Worm (Caenorhabditis elegans): ENCODE results near the gene Y113G7A.14.

The Y113G7A.14 gene

ce11 chrV:20105210-20105793, 33.0 kb downstream of the Y113G7A.14 start:
- no peak for TF ChIP-seq tbx-2 (tag; optimal IDR thresholded peaks at IDR 0.05)
- no peak for TF ChIP-seq lir-3 (tag; optimal IDR thresholded peaks at IDR 0.05; ENCODE audit: poor library complexity)
- TF ChIP-seq zip-4 (GFP tag; optimal IDR thresholded peaks at IDR 0.05) = no peak
- TF ChIP-seq unc-86 (tag; optimal IDR thresholded peaks at IDR 0.05) = no peak
- TF ChIP-seq nhr-84 (tag; optimal IDR thresholded peaks at IDR 0.05) = no peak
- TF ChIP-seq lin-15B (tag; optimal IDR thresholded peaks at IDR 0.05) = no peak
- TF ChIP-seq dsc-1 (tag; optimal IDR thresholded peaks at IDR 0.05) = no peak
- no peak for TF ChIP-seq nhr-90 (tag; optimal IDR thresholded peaks at IDR 0.05; ENCODE audit: poor library complexity)
- no peak for TF ChIP-seq swsn-7 (tag; optimal IDR thresholded peaks at IDR 0.05)
- no peak for TF ChIP-seq pax-3 (tag; optimal IDR thresholded peaks at IDR 0.05)
- no peak for TF ChIP-seq ama-1 (optimal IDR thresholded peaks at IDR 0.05)
- no peak for TF ChIP-seq nhr-77 (tag; optimal IDR thresholded peaks at IDR 0.05)
- no peak for TF ChIP-seq grh-1 (GFP tag; IDR thresholded peaks at IDR 0.05)
- TF ChIP-seq ceh-88 (GFP tag; IDR thresholded peaks at IDR 0.05) = no peak
- no peak for TF ChIP-seq unc-98 (GFP tag; IDR thresholded peaks at IDR 0.05)
- no peak for TF ChIP-seq mep-1 (tag; optimal IDR thresholded peaks at IDR 0.05)

ce11 chrV:20104417-20104816, 33.8 kb downstream of the Y113G7A.14 start:
- TF ChIP-seq pqm-1 (tag; optimal IDR thresholded peaks at IDR 0.05) (no peak), tlp-1 (tag; optimal IDR thresholded peaks at IDR 0.05) (no peak), rnt-1 (tag; optimal IDR thresholded peaks at IDR 0.05) (no peak), nhr-12 (tag; optimal IDR thresholded peaks at IDR 0.05) (no peak), swsn-7 (tag; optimal IDR thresholded peaks at IDR 0.05) (no peak), ces-1 (GFP tag; optimal IDR thresholded peaks at IDR 0.05) (no peak), egl-27 (tag; optimal IDR thresholded peaks at IDR 0.05) (no peak), fkh-8 (tag; optimal IDR thresholded peaks at IDR 0.05) (no peak)

ce11 chrV:20097164-20097563, 41.1 kb downstream of the Y113G7A.14 start:
- no peak for TF ChIP-seq ceh-82 (tag; optimal IDR thresholded peaks at IDR 0.05)

ce11 chrV:20094908-20095307, 43.3 kb downstream of the Y113G7A.14 start, which contains the start of gene nlp-69:
nlp-69 (minus strand) TSS chrV:20095008.
- TF ChIP-seq Y116A8C.19 (tag; optimal IDR thresholded peaks at IDR 0.05; ENCODE audit: borderline replicate concordance) (no peak), hlh-17 (GFP tag; optimal IDR thresholded peaks at IDR 0.05; ENCODE audit: borderline replicate concordance) (no peak), zag-1 (tag; optimal IDR thresholded peaks at IDR 0.05) (no peak), nhr-28 (tag; optimal IDR thresholded peaks at IDR 0.05) (no peak), nhr-71 (tag; optimal IDR thresholded peaks at IDR 0.05) (no peak), fos-1 (tag; optimal IDR thresholded peaks at IDR 0.05) (no peak), fkh-4 (tag; optimal IDR thresholded peaks at IDR 0.05; ENCODE audit: borderline replicate concordance) (no peak), alr-1 (tag; optimal IDR thresholded peaks at IDR 0.05; ENCODE audit: borderline replicate concordance) (no peak), nhr-237 (tag; optimal IDR thresholded peaks at IDR 0.05) (no peak), irx-1 (tag; optimal IDR thresholded peaks at IDR 0.05) (no peak)

- TF ChIP-seq ceh-8 (GFP tag; optimal IDR thresholded peaks at IDR 0.05) (peak; percentile 90), isw-1 (GFP tag; IDR thresholded peaks at IDR 0.05) (no peak), Y116A8C.19 (tag; optimal IDR thresholded peaks at IDR 0.05; ENCODE audit: borderline replicate concordance) (no peak)
Observed at ce11 chrV:20093940-20094339, 44.3 kb downstream of the Y113G7A.14 start.

All from whole organism, L1 larva.